Fruit fly (Drosophila melanogaster) whole organism, embryonic: ENCODE data around the gene CG32079.

Source experiments
- Atf3 ChIP-seq: fragments of 200-800 bp; sonication (Bioruptor generic); optimal IDR thresholded peaks from 3 replicates; lab custom pipeline; 2016; ENCODE audit warnings: missing biosample characterization, missing genetic modification characterization
- CG10274 ChIP-seq: fragments of 200-800 bp; sonication (Bioruptor generic); optimal IDR thresholded peaks from 3 replicates; lab custom pipeline; 2017; ENCODE audit warnings: missing biosample characterization, mild to moderate bottlenecking, missing genetic modification characterization
- CG11456 ChIP-seq: fragments of 200-800 bp; sonication (Bioruptor generic); IDR thresholded peaks from 3 replicates; pipeline ENCODE4 v1.3.6; 2022; ENCODE audit warnings: missing biosample characterization, missing genetic modification characterization
- CG12219 ChIP-seq: fragments of 200-800 bp; sonication (Bioruptor generic); optimal IDR thresholded peaks from 3 replicates; lab custom pipeline; 2018; ENCODE audit warnings: missing biosample characterization, mild to moderate bottlenecking, missing genetic modification characterization
- CG1233 ChIP-seq: fragments of 200-800 bp; sonication (Bioruptor generic); optimal IDR thresholded peaks from 4 replicates; lab custom pipeline; 2018; ENCODE audit warnings: missing biosample characterization, mild to moderate bottlenecking, missing genetic modification characterization
- CG12391 ChIP-seq: fragments of 200-800 bp; sonication (Bioruptor generic); optimal IDR thresholded peaks from 3 replicates; lab custom pipeline; 2018; ENCODE audit warnings: missing biosample characterization, mild to moderate bottlenecking, missing genetic modification characterization, moderate library complexity
- CG13287 ChIP-seq: fragments of 200-800 bp; sonication (Bioruptor generic); IDR thresholded peaks from 2 replicates; pipeline ENCODE4 v1.3.6; 2022; ENCODE audit warnings: missing biosample characterization, missing genetic modification characterization; ENCODE audit not compliant: partially characterized antibody
- CG13894 ChIP-seq: fragments of 200-800 bp; sonication (Bioruptor generic); optimal IDR thresholded peaks from 3 replicates; lab custom pipeline; 2018; ENCODE audit warnings: missing biosample characterization, mild to moderate bottlenecking, missing genetic modification characterization, moderate library complexity
- CG16863 ChIP-seq: fragments of 200-800 bp; sonication (Bioruptor generic); optimal IDR thresholded peaks from 3 replicates; lab custom pipeline; 2016; ENCODE audit warnings: missing biosample characterization, missing genetic modification characterization
- CG17385 ChIP-seq: fragments of 200-800 bp; sonication (Bioruptor generic); optimal IDR thresholded peaks from 3 replicates; lab custom pipeline; 2018; ENCODE audit warnings: missing biosample characterization, mild to moderate bottlenecking, missing genetic modification characterization
- CG1792 ChIP-seq: fragments of 200-800 bp; sonication (Bioruptor generic); optimal IDR thresholded peaks from 2 replicates; lab custom pipeline; 2016; ENCODE audit warnings: missing biosample characterization, missing genetic modification characterization
- CG18011 ChIP-seq: fragments of 200-800 bp; sonication (Bioruptor generic); optimal IDR thresholded peaks from 2 replicates; lab custom pipeline; 2017; ENCODE audit warnings: missing biosample characterization, missing genetic modification characterization, mild to moderate bottlenecking, moderate library complexity, missing genotype
- CG2875 ChIP-seq: fragments of 200-800 bp; sonication (Bioruptor generic); optimal IDR thresholded peaks from 2 replicates; lab custom pipeline; 2017; ENCODE audit warnings: missing biosample characterization, mild to moderate bottlenecking, missing genetic modification characterization, missing genetic modification reagents
- CG34422 ChIP-seq: fragments of 200-800 bp; sonication (Bioruptor generic); IDR thresholded peaks from 3 replicates; pipeline ENCODE4 v1.3.6; 2022; ENCODE audit warnings: missing biosample characterization, missing genetic modification characterization
- CG4328 ChIP-seq: fragments of 200-800 bp; sonication (Bioruptor generic); optimal IDR thresholded peaks from 3 replicates; lab custom pipeline; 2017; ENCODE audit warnings: missing biosample characterization, missing genetic modification reagents, missing genetic modification characterization
- CG4360 ChIP-seq: fragments of 200-800 bp; sonication (Bioruptor generic); IDR thresholded peaks from 2 replicates; pipeline ENCODE4 v1.3.6; 2022; ENCODE audit warnings: missing biosample characterization, missing genetic modification characterization
- CG5245 ChIP-seq: fragments of 200-800 bp; sonication (Bioruptor generic); optimal IDR thresholded peaks from 3 replicates; lab custom pipeline; 2016; ENCODE audit warnings: missing biosample characterization, missing genetic modification characterization
- CG5953 ChIP-seq: fragments of 200-800 bp; sonication (Bioruptor generic); IDR thresholded peaks from 2 replicates; pipeline ENCODE4 v1.3.6; 2022; ENCODE audit warnings: missing biosample characterization, missing genetic modification characterization
- CG6791 ChIP-seq: fragments of 200-800 bp; sonication (Bioruptor generic); IDR thresholded peaks from 3 replicates; pipeline ENCODE4 v1.3.6; 2022; ENCODE audit warnings: missing biosample characterization, missing genetic modification characterization; ENCODE audit not compliant: partially characterized antibody
- CG7556 ChIP-seq: fragments of 200-800 bp; sonication (Bioruptor generic); optimal IDR thresholded peaks from 2 replicates; lab custom pipeline; 2017; ENCODE audit warnings: missing biosample characterization, mild to moderate bottlenecking, missing genetic modification characterization
- CG8290 ChIP-seq, 3 experiments: fragments of 200-800 bp; sonication (Bioruptor generic); optimal IDR thresholded peaks; 2 replicates each; lab custom pipeline; 2016 to 2019; ENCODE audit warnings: missing biosample characterization in 3 of 3, missing genetic modification characterization in 3 of 3, mild to moderate bottlenecking in 2 of 3, moderate library complexity in 1 of 3
- CG9876 ChIP-seq: fragments of 200-800 bp; sonication (Bioruptor generic); optimal IDR thresholded peaks from 2 replicates; lab custom pipeline; 2016; ENCODE audit warnings: missing biosample characterization, missing genetic modification characterization
- CkIIα-i1 ChIP-seq: fragments of 200-800 bp; sonication (Bioruptor generic); IDR thresholded peaks from 2 replicates; pipeline ENCODE4 v1.3.6; 2022; ENCODE audit warnings: missing biosample characterization, missing genetic modification characterization
- Deaf1 ChIP-seq: fragments of 200-800 bp; optimal IDR thresholded peaks from 3 replicates; lab custom pipeline; 2019; ENCODE audit warnings: missing biosample characterization, mild to moderate bottlenecking, missing genetic modification characterization, moderate library complexity
- Max ChIP-seq: fragments of 200-800 bp; sonication (Bioruptor generic); optimal IDR thresholded peaks from 2 replicates; lab custom pipeline; 2016; ENCODE audit warnings: missing biosample characterization, mild to moderate bottlenecking, missing genetic modification characterization
- NC2α ChIP-seq: fragments of 200-800 bp; sonication (Bioruptor generic); optimal IDR thresholded peaks from 2 replicates; lab custom pipeline; 2016; ENCODE audit warnings: missing biosample characterization, missing genetic modification characterization
- Rx ChIP-seq: fragments of 200-800 bp; sonication (Bioruptor generic); IDR thresholded peaks from 2 replicates; pipeline ENCODE4 v1.3.6; 2022; ENCODE audit warnings: missing biosample characterization, missing genetic modification characterization
- Sry-β ChIP-seq: fragments of 200-800 bp; sonication (Bioruptor generic); optimal IDR thresholded peaks from 2 replicates; lab custom pipeline; 2018; ENCODE audit warnings: missing biosample characterization, mild to moderate bottlenecking, missing genetic modification characterization, moderate library complexity
- Vsx1 ChIP-seq: fragments of 200-800 bp; sonication (Bioruptor generic); optimal IDR thresholded peaks from 2 replicates; lab custom pipeline; 2017; ENCODE audit warnings: missing biosample characterization, mild to moderate bottlenecking, missing genetic modification characterization, missing genetic modification reagents
- bbx ChIP-seq: fragments of 200-800 bp; sonication (Bioruptor generic); IDR thresholded peaks from 2 replicates; pipeline ENCODE4 v1.3.6; 2022; ENCODE audit warnings: missing biosample characterization, missing genetic modification characterization; ENCODE audit not compliant: partially characterized antibody
- chm ChIP-seq: fragments of 200-800 bp; sonication (Bioruptor generic); IDR thresholded peaks from 2 replicates; pipeline ENCODE4 v1.3.6; 2022; ENCODE audit warnings: missing biosample characterization, missing genetic modification characterization
- disco-r ChIP-seq: fragments of 200-800 bp; sonication (Bioruptor generic); optimal IDR thresholded peaks from 2 replicates; lab custom pipeline; 2016; ENCODE audit warnings: missing biosample characterization, missing genetic modification characterization
- hkb ChIP-seq, 2 experiments: fragments of 200-800 bp in 1 of 2; fragments of >200 bp in 1 of 2; sonication (Bioruptor generic) in 1 of 2; IDR thresholded peaks in 1 of 2; optimal IDR thresholded peaks in 1 of 2; 2 replicates each; pipeline versions ENCODE4 v1.3.6 to Lab custom; 2017 to 2022; ENCODE audit warnings: missing biosample characterization in 1 of 2, missing genetic modification characterization in 1 of 2
- hth ChIP-seq: fragments of >200 bp; optimal IDR thresholded peaks from 2 replicates; lab custom pipeline; 2017; ENCODE audit warnings: inconsistent platforms
- kni ChIP-seq: fragments of 200-800 bp; sonication (Bioruptor generic); optimal IDR thresholded peaks from 3 replicates; lab custom pipeline; 2017; ENCODE audit warnings: mild to moderate bottlenecking, missing biosample characterization, missing genetic modification reagents, missing genetic modification characterization
- mld ChIP-seq: fragments of 200-800 bp; sonication (Bioruptor generic); IDR thresholded peaks from 3 replicates; pipeline ENCODE4 v1.3.6; 2022; ENCODE audit warnings: missing biosample characterization, missing genetic modification characterization; ENCODE audit not compliant: partially characterized antibody
- nerfin-1 ChIP-seq: fragments of 200-800 bp; sonication (Bioruptor generic); optimal IDR thresholded peaks from 3 replicates; lab custom pipeline; 2019; ENCODE audit warnings: missing biosample characterization, mild to moderate bottlenecking, missing genetic modification characterization, moderate library complexity
- onecut ChIP-seq: fragments of 200-800 bp; sonication (Bioruptor generic); IDR thresholded peaks from 2 replicates; pipeline ENCODE4 v1.3.6; 2022; ENCODE audit warnings: missing biosample characterization, missing genetic modification characterization
- pan ChIP-seq, 4 experiments: fragments of >200 bp in 3 of 4; fragments of 200-800 bp in 1 of 4; sonication (Bioruptor generic) in 1 of 4; optimal IDR thresholded peaks in 3 of 4; IDR thresholded peaks in 1 of 4; 2 replicates each; pipeline versions ENCODE4 v1.3.6 to Lab custom; 2017 to 2022; ENCODE audit warnings: missing biosample characterization in 2 of 4, missing genetic modification characterization in 2 of 4, mixed read lengths in 1 of 4
- pros ChIP-seq: fragments of 200-800 bp; sonication (Bioruptor generic); optimal IDR thresholded peaks from 3 replicates; lab custom pipeline; 2019; ENCODE audit warnings: missing biosample characterization, mild to moderate bottlenecking, missing genetic modification characterization, moderate library complexity
- scrt ChIP-seq: fragments of 200-800 bp; sonication (Bioruptor generic); optimal IDR thresholded peaks from 2 replicates; lab custom pipeline; 2018; ENCODE audit warnings: missing biosample characterization, mild to moderate bottlenecking, missing genetic modification characterization, moderate library complexity
- unpg ChIP-seq: fragments of 200-800 bp; sonication (Bioruptor generic); optimal IDR thresholded peaks from 3 replicates; lab custom pipeline; 2018; ENCODE audit warnings: missing biosample characterization, mild to moderate bottlenecking, missing genetic modification characterization, moderate library complexity
- vnd ChIP-seq: fragments of 200-800 bp; sonication (Bioruptor generic); IDR thresholded peaks from 3 replicates; pipeline ENCODE4 v1.3.6; 2022; ENCODE audit warnings: missing biosample characterization, missing genetic modification characterization; ENCODE audit not compliant: partially characterized antibody

Gene CG32079

dm6 chr3L:11046559-11046958, 21.2 kb downstream of the CG32079 start (continued):
- TF ChIP-seq CG18011 (no peak), disco-r (GFP tag; lab: Kevin White, UChicago) (no peak), CG13287 (GFP tag; lab: Robert Waterston, UW) (no peak), CG12391 (tag; lab: Kevin White, UChicago) (no peak), CG5953 (GFP tag; lab: Robert Waterston, UW) (no peak), Max (GFP tag; lab: Kevin White, UChicago) (no peak), CG9876 (GFP tag; lab: Kevin White, UChicago) (no peak), Deaf1 (tag; lab: Kevin White, UChicago) (peak; percentile 89), bbx (GFP tag; lab: Robert Waterston, UW) (no peak), CG6791 (peak; percentile 65; the same call in 1 of the 3 replicates), onecut (peak; percentile 22; the same call in 1 of the 2 replicates), pros (GFP tag; lab: Kevin White, UChicago) (peak; percentile 52), nerfin-1 (tag; lab: Kevin White, UChicago) (peak; percentile 26), CG10274 (GFP tag; lab: Kevin White, UChicago) (no peak), Atf3 (GFP tag; lab: Kevin White, UChicago) (no peak), CG16863 (GFP tag; lab: Kevin White, UChicago) (no peak), CG8290 (GFP tag; optimal IDR thresholded peaks at IDR 0.05; lab: Kevin White, UChicago) (peak; percentile 63), CG8290 (tag; optimal IDR thresholded peaks at IDR 0.05; lab: Kevin White, UChicago) (peak in 1 of 2 experiments; percentile 63), CG17385 (GFP tag; lab: Kevin White, UChicago) (peak; percentile 0), hkb (optimal IDR thresholded peaks at IDR 0.05; lab: Kevin White, UChicago) (no peak), hkb (GFP tag; IDR thresholded peaks at IDR 0.05; lab: Robert Waterston, UW) (no peak), CG4360 (GFP tag; lab: Robert Waterston, UW) (no peak), pan (optimal IDR thresholded peaks at IDR 0.05; lab: Kevin White, UChicago) (no peak), pan (GFP tag; optimal IDR thresholded peaks at IDR 0.05 in 1 of 2, IDR thresholded peaks at IDR 0.05 in 1 of 2) (peak in 1 of 2 experiments; percentile 18), Sry-β (GFP tag; lab: Kevin White, UChicago) (no peak), vnd (GFP tag; lab: Robert Waterston, UW) (no peak), mld (GFP tag; lab: Robert Waterston, UW) (no peak), hth (lab: Kevin White, UChicago) (no peak), NC2α (GFP tag; lab: Kevin White, UChicago) (no peak), CG11456 (GFP tag; lab: Robert Waterston, UW) (no peak), CG5245 (no peak), Rx (GFP tag; lab: Robert Waterston, UW) (no peak), Vsx1 (GFP tag; lab: Kevin White, UChicago) (no peak), scrt (GFP tag; lab: Kevin White, UChicago) (no peak), CG7556 (GFP tag; lab: Kevin White, UChicago) (no peak), CG1792 (no peak), CG34422 (GFP tag; lab: Robert Waterston, UW) (no peak), CkIIα-i1 (GFP tag; lab: Robert Waterston, UW) (no peak), CG13894 (peak; percentile 81), kni (GFP tag; lab: Kevin White, UChicago) (peak; percentile 24), unpg (GFP tag; lab: Kevin White, UChicago) (no peak), chm (GFP tag; lab: Robert Waterston, UW) (peak; percentile 40; the same call in 1 of the 2 replicates), CG12219 (GFP tag; lab: Kevin White, UChicago) (no peak), CG4328 (GFP tag; lab: Kevin White, UChicago) (no peak), CG1233 (GFP tag; lab: Kevin White, UChicago) (no peak), CG2875 (GFP tag; lab: Kevin White, UChicago) (peak; percentile 22)
